Worm (Caenorhabditis elegans) whole organism, mixed stage, embryonic: Measurements from ENCODE around the gene K02D10.4.

Experiments
- M03D4.4 ChIP-seq: sonication (generic microtip); optimal IDR thresholded peaks from 2 replicates; lab custom pipeline; 2017; ENCODE audit warnings: mild to moderate bottlenecking, missing genetic modification characterization, missing compliant biosample characterization
- bed-3 ChIP-seq: fragments of 200-800 bp; sonication (Bioruptor generic); optimal IDR thresholded peaks from 3 replicates; lab custom pipeline; 2018; ENCODE audit warnings: mild to moderate bottlenecking, missing genetic modification characterization, moderate library complexity, missing compliant biosample characterization
- ceh-39 ChIP-seq: fragments of 150-350 bp; optimal IDR thresholded peaks from 2 replicates; lab custom pipeline; 2014; ENCODE audit warnings: missing biosample characterization, missing genetic modification characterization
- ceh-43 ChIP-seq: fragments of 200-800 bp; sonication (Bioruptor generic); optimal IDR thresholded peaks from 2 replicates; lab custom pipeline; 2018; ENCODE audit warnings: mild to moderate bottlenecking, missing genetic modification characterization, moderate library complexity, missing compliant biosample characterization
- ceh-83 ChIP-seq: fragments of 200-800 bp; sonication (Bioruptor generic); optimal IDR thresholded peaks from 2 replicates; lab custom pipeline; 2018; ENCODE audit warnings: mild to moderate bottlenecking, missing genetic modification characterization, missing compliant biosample characterization
- ces-1 ChIP-seq: fragments of 150-350 bp; optimal IDR thresholded peaks from 2 replicates; lab custom pipeline; 2014; ENCODE audit warnings: missing biosample characterization, missing genetic modification reagents, missing genetic modification characterization
- cnd-1 ChIP-seq: fragments of 200-800 bp; sonication (Bioruptor generic); optimal IDR thresholded peaks from 2 replicates; lab custom pipeline; 2018; ENCODE audit warnings: mild to moderate bottlenecking, missing genetic modification characterization, missing compliant biosample characterization
- elt-1 ChIP-seq: sonication (generic microtip); optimal IDR thresholded peaks from 2 replicates; lab custom pipeline; 2017; ENCODE audit warnings: missing genetic modification characterization, mild to moderate bottlenecking, missing compliant biosample characterization, antibody characterized with exemption, moderate library complexity, borderline replicate concordance; ENCODE audit not compliant: insufficient read depth
- elt-3 ChIP-seq: fragments of 150-350 bp; optimal IDR thresholded peaks from 2 replicates; lab custom pipeline; 2014; ENCODE audit warnings: missing biosample characterization, missing genetic modification characterization
- hlh-1 ChIP-seq: fragments of 150-350 bp; optimal IDR thresholded peaks from 2 replicates; lab custom pipeline; 2014; ENCODE audit warnings: missing biosample characterization, missing genetic modification reagents, missing genetic modification characterization
- lin-32 ChIP-seq: fragments of 200-800 bp; sonication (Bioruptor generic); optimal IDR thresholded peaks from 2 replicates; lab custom pipeline; 2018; ENCODE audit warnings: mild to moderate bottlenecking, missing genetic modification characterization, missing compliant biosample characterization
- lsy-2 ChIP-seq: fragments of 150-350 bp; optimal IDR thresholded peaks from 2 replicates; lab custom pipeline; 2014; ENCODE audit warnings: missing biosample characterization, missing genetic modification characterization
- mab-5 ChIP-seq: fragments of 150-350 bp; optimal IDR thresholded peaks from 2 replicates; lab custom pipeline; 2014; ENCODE audit warnings: missing biosample characterization, missing genetic modification characterization
- mep-1 ChIP-seq: fragments of 150-350 bp; optimal IDR thresholded peaks from 2 replicates; lab custom pipeline; 2017; ENCODE audit warnings: missing biosample characterization, missing genetic modification reagents, missing genetic modification characterization, inconsistent platforms
- mls-2 ChIP-seq: sonication (generic microtip); optimal IDR thresholded peaks from 2 replicates; lab custom pipeline; 2016; ENCODE audit warnings: mild to moderate bottlenecking, missing genetic modification characterization, moderate library complexity, missing compliant biosample characterization
- nhr-12 ChIP-seq: fragments of 150-350 bp; optimal IDR thresholded peaks from 2 replicates; lab custom pipeline; 2014; ENCODE audit warnings: missing biosample characterization, missing genetic modification characterization
- nhr-2 ChIP-seq: fragments of 150-350 bp; optimal IDR thresholded peaks from 2 replicates; lab custom pipeline; 2014; ENCODE audit warnings: missing biosample characterization, missing genetic modification characterization
- nhr-237 ChIP-seq: fragments of 150-350 bp; optimal IDR thresholded peaks from 2 replicates; lab custom pipeline; 2014; ENCODE audit warnings: missing biosample characterization, missing genetic modification characterization
- nhr-28 ChIP-seq: fragments of 150-350 bp; optimal IDR thresholded peaks from 2 replicates; lab custom pipeline; 2014; ENCODE audit warnings: missing biosample characterization, missing genetic modification characterization
- nhr-76 ChIP-seq: sonication (generic microtip); optimal IDR thresholded peaks from 2 replicates; lab custom pipeline; 2017; ENCODE audit warnings: missing biosample characterization, missing genetic modification characterization
- pha-4 ChIP-seq: fragments of 150-350 bp; optimal IDR thresholded peaks from 2 replicates; lab custom pipeline; 2018; ENCODE audit warnings: missing biosample characterization, missing genetic modification reagents, missing genetic modification characterization
- sem-2 ChIP-seq: fragments of 200-800 bp; sonication (Bioruptor generic); optimal IDR thresholded peaks from 2 replicates; lab custom pipeline; 2018; ENCODE audit warnings: mild to moderate bottlenecking, missing genetic modification characterization, missing compliant biosample characterization
- snpc-4 ChIP-seq: fragments of 150-350 bp; optimal IDR thresholded peaks from 2 replicates; lab custom pipeline; 2014; ENCODE audit warnings: missing biosample characterization, missing genetic modification characterization
- sptf-1 ChIP-seq: sonication (generic microtip); optimal IDR thresholded peaks from 2 replicates; lab custom pipeline; 2017; ENCODE audit warnings: mild to moderate bottlenecking, missing genetic modification characterization, moderate library complexity, missing compliant biosample characterization
- tbx-8 ChIP-seq: fragments of 200-800 bp; sonication (Bioruptor generic); optimal IDR thresholded peaks from 2 replicates; lab custom pipeline; 2018; ENCODE audit warnings: mild to moderate bottlenecking, missing genetic modification characterization, moderate library complexity, missing compliant biosample characterization
- unc-120 ChIP-seq: sonication (generic microtip); optimal IDR thresholded peaks from 2 replicates; lab custom pipeline; 2017; ENCODE audit warnings: missing genetic modification characterization, missing compliant biosample characterization; ENCODE audit not compliant: poor library complexity, severe bottlenecking
- unc-39 ChIP-seq: fragments of 150-350 bp; optimal IDR thresholded peaks from 2 replicates; lab custom pipeline; 2014; ENCODE audit warnings: missing biosample characterization, missing genetic modification characterization
- unc-62 ChIP-seq: fragments of 150-350 bp; optimal IDR thresholded peaks from 2 replicates; lab custom pipeline; 2014; ENCODE audit warnings: missing biosample characterization, missing genetic modification reagents, missing genetic modification characterization
- zip-8 ChIP-seq: fragments of 150-350 bp; optimal IDR thresholded peaks from 2 replicates; lab custom pipeline; 2014; ENCODE audit warnings: missing biosample characterization, missing genetic modification characterization

The K02D10.4 gene

ce11 chrIII:8815699-8816098, 35.9 kb upstream of the K02D10.4 start:
- TF ChIP-seq unc-62 (GFP tag; lab: Kevin White, UChicago), result peak; percentile 37
- TF ChIP-seq mls-2 (tag; lab: Kevin White, UChicago), result no peak
- no peak for TF ChIP-seq lsy-2
- no peak for TF ChIP-seq cnd-1 (tag; lab: Kevin White, UChicago)
- TF ChIP-seq M03D4.4 (tag; lab: Kevin White, UChicago), result no peak
- peak; percentile 90 for TF ChIP-seq hlh-1 (tag; lab: Kevin White, UChicago)
- TF ChIP-seq ceh-39 (tag; lab: Kevin White, UChicago), result no peak
- TF ChIP-seq ceh-83 (GFP tag; lab: Kevin White, UChicago), result no peak
- no peak for TF ChIP-seq bed-3 (GFP tag; lab: Kevin White, UChicago)
- TF ChIP-seq mab-5 (tag; lab: Kevin White, UChicago), result no peak
- peak; percentile 74 for TF ChIP-seq unc-120 (tag; lab: Kevin White, UChicago)
- TF ChIP-seq ces-1 (GFP tag; lab: Kevin White, UChicago), result no peak
- TF ChIP-seq elt-1 (tag; lab: Kevin White, UChicago), result no peak
- TF ChIP-seq mep-1 (tag; lab: Kevin White, UChicago), result no peak

ce11 chrIII:8811111-8811510, 31.3 kb upstream of the K02D10.4 start:
- TF ChIP-seq pha-4 (tag; lab: Kevin White, UChicago) (no peak), sem-2 (GFP tag; lab: Kevin White, UChicago) (no peak), nhr-76 (no peak), zip-8 (tag; lab: Kevin White, UChicago) (peak; percentile 76), lsy-2 (no peak), bed-3 (GFP tag; lab: Kevin White, UChicago) (no peak), ces-1 (GFP tag; lab: Kevin White, UChicago) (peak; percentile 98), lin-32 (GFP tag; lab: Kevin White, UChicago) (no peak), ceh-83 (GFP tag; lab: Kevin White, UChicago) (no peak), unc-120 (tag; lab: Kevin White, UChicago) (no peak), unc-39 (no peak), snpc-4 (no peak), nhr-12 (no peak)

ce11 chrIII:8809245-8809971, 29.6 kb upstream of the K02D10.4 start, which contains the start of gene prx-19:
Gene prx-19, minus strand, starts transcription at chrIII:8809295.
- TF ChIP-seq lsy-2 (peak; percentile 66), bed-3 (GFP tag; lab: Kevin White, UChicago) (no peak), unc-120 (tag; lab: Kevin White, UChicago) (no peak), pha-4 (tag; lab: Kevin White, UChicago) (peak; percentile 62), mep-1 (tag; lab: Kevin White, UChicago) (peak; percentile 77), nhr-237 (peak; percentile 63), ces-1 (GFP tag; lab: Kevin White, UChicago) (peak; percentile 88), mab-5 (tag; lab: Kevin White, UChicago) (no peak), hlh-1 (tag; lab: Kevin White, UChicago) (peak; percentile 98)

- TF ChIP-seq elt-3 (tag; lab: Kevin White, UChicago), result no peak
- no peak for TF ChIP-seq sem-2 (GFP tag; lab: Kevin White, UChicago)
- TF ChIP-seq sptf-1 (tag; lab: Kevin White, UChicago), result no peak
- TF ChIP-seq nhr-12, result no peak
- no peak for TF ChIP-seq ceh-83 (GFP tag; lab: Kevin White, UChicago)
- TF ChIP-seq nhr-2, result no peak
- no peak for TF ChIP-seq zip-8 (tag; lab: Kevin White, UChicago)
- TF ChIP-seq pha-4 (tag; lab: Kevin White, UChicago), result no peak
- TF ChIP-seq nhr-28 (tag; lab: Kevin White, UChicago), result no peak
- TF ChIP-seq nhr-237, result no peak
- no peak for TF ChIP-seq ceh-43 (GFP tag; lab: Kevin White, UChicago)
- no peak for TF ChIP-seq M03D4.4 (tag; lab: Kevin White, UChicago)
- TF ChIP-seq tbx-8 (GFP tag; lab: Kevin White, UChicago), result no peak
- no peak for TF ChIP-seq unc-39
Measured at ce11 chrIII:8807246-8807645, 27.4 kb upstream of the K02D10.4 start, which contains the start of gene F54F2.7. Gene F54F2.7, minus strand, starts transcription at chrIII:8807346.

- no peak for TF ChIP-seq snpc-4
- TF ChIP-seq sptf-1 (tag; lab: Kevin White, UChicago), result no peak
- peak; percentile 43 for TF ChIP-seq ceh-83 (GFP tag; lab: Kevin White, UChicago)
Measured at ce11 chrIII:8805815-8806214, 26.0 kb upstream of the K02D10.4 start.
